Fruit fly (Drosophila melanogaster): ENCODE measurements around the gene AdamTS-B.

AdamTS-B gene

dm6 chrX:5754837-5755828 lies 56.8 kb downstream of the AdamTS-B start, which contains the start of the genes lin-52 and CG15771 (continued):
- TF ChIP-seq BtbVII (GFP tag; optimal IDR thresholded peaks at IDR 0.05) (peak; percentile 96), Rfx (GFP tag; IDR thresholded peaks at IDR 0.05) (peak; percentile 96), CG7839 (tag; optimal IDR thresholded peaks at IDR 0.05) (peak; percentile 96), ase (GFP tag; IDR thresholded peaks at IDR 0.05) (peak; percentile 92), CG9727 (GFP tag; optimal IDR thresholded peaks at IDR 0.05) (peak; percentile 97), Gsc (GFP tag; IDR thresholded peaks at IDR 0.05) (peak; percentile 91), CG6791 (GFP tag; IDR thresholded peaks at IDR 0.05; ENCODE audit: partially characterized antibody) (peak; percentile 57; the same call in 2 of the 3 replicates), pb (GFP tag; optimal IDR thresholded peaks at IDR 0.05) (no peak), CG10543 (GFP tag; optimal IDR thresholded peaks at IDR 0.05) (peak; percentile 99), Mes4 (GFP tag; optimal IDR thresholded peaks at IDR 0.05) (peak; percentile 60), Camta (GFP tag; optimal IDR thresholded peaks at IDR 0.05) (peak; percentile 75), Ptx1 (GFP tag; IDR thresholded peaks at IDR 0.05) (peak; percentile 97), Myb (GFP tag; optimal IDR thresholded peaks at IDR 0.05) (peak; percentile 64), CG34376 (GFP tag; optimal IDR thresholded peaks at IDR 0.05) (peak; percentile 98), row (GFP tag; IDR thresholded peaks at IDR 0.05) (peak; percentile 100), CG18476 (GFP tag; optimal IDR thresholded peaks at IDR 0.05) (peak; percentile 90), CG10979 (tag; optimal IDR thresholded peaks at IDR 0.05) (peak; percentile 94), amos (GFP tag; IDR thresholded peaks at IDR 0.05; ENCODE audit: partially characterized antibody) (peak; percentile 69), CG12744 (GFP tag; optimal IDR thresholded peaks at IDR 0.05) (peak; percentile 38), CG6854 (GFP tag; optimal IDR thresholded peaks at IDR 0.05) (peak; percentile 95), Poxn (GFP tag; IDR thresholded peaks at IDR 0.05) (peak; percentile 85), CG8281 (tag; optimal IDR thresholded peaks at IDR 0.05) (peak; percentile 80), zf30C (GFP tag; optimal IDR thresholded peaks at IDR 0.05) (no peak), Hand (GFP tag; optimal IDR thresholded peaks at IDR 0.05) (peak; percentile 96), z (GFP tag; IDR thresholded peaks at IDR 0.05) (peak; percentile 76), CG11696 (GFP tag; IDR thresholded peaks at IDR 0.05) (peak; percentile 75; the same call in 1 of the 2 replicates), crp (GFP tag; optimal IDR thresholded peaks at IDR 0.05) (peak in 1 of 2 experiments; percentile 61), Dip2 (GFP tag; IDR thresholded peaks at IDR 0.05) (peak; percentile 72; the same call in 1 of the 2 replicates), ap (GFP tag; IDR thresholded peaks at IDR 0.05) (peak; percentile 90), lmd (GFP tag; IDR thresholded peaks at IDR 0.05) (peak; percentile 97), zen2 (GFP tag; IDR thresholded peaks at IDR 0.05; ENCODE audit: partially characterized antibody) (no peak; the same call in 2 of the 3 replicates), prd (optimal IDR thresholded peaks at IDR 0.05) (no peak), prd (GFP tag; IDR thresholded peaks at IDR 0.05) (peak; percentile 97), gem (tag; optimal IDR thresholded peaks at IDR 0.05) (peak; percentile 96), CG14860 (GFP tag; IDR thresholded peaks at IDR 0.05; ENCODE audit: partially characterized antibody) (no peak), salm (tag; optimal IDR thresholded peaks at IDR 0.05) (peak; percentile 90), schlank (tag; optimal IDR thresholded peaks at IDR 0.05) (peak; percentile 91), tll (GFP tag; optimal IDR thresholded peaks at IDR 0.05) (peak in 1 of 2 experiments; percentile 15), CG6813 (GFP tag; optimal IDR thresholded peaks at IDR 0.05) (peak; percentile 94), eyg (GFP tag; optimal IDR thresholded peaks at IDR 0.05) (no peak), CG18619 (GFP tag; optimal IDR thresholded peaks at IDR 0.05) (peak; percentile 97), TFAM (GFP tag; optimal IDR thresholded peaks at IDR 0.05) (peak; percentile 49), CG7372 (GFP tag; IDR thresholded peaks at IDR 0.05) (peak; percentile 94), CG11723 (GFP tag; optimal IDR thresholded peaks at IDR 0.05) (peak; percentile 94), CG10431 (GFP tag; optimal IDR thresholded peaks at IDR 0.05) (peak; percentile 87), lola (GFP tag; optimal IDR thresholded peaks at IDR 0.05) (peak in 1 of 3 experiments; percentile 92), rib (GFP tag; IDR thresholded peaks at IDR 0.05) (peak; percentile 91)
